Worm (Caenorhabditis elegans) whole organism, L1 larva: Measurements from ENCODE around the gene Y49E10.25.

Source experiments
- C34B4.2 ChIP-seq: sonication (generic microtip); optimal IDR thresholded peaks from 2 replicates; lab custom pipeline; 2017; ENCODE audit warnings: mild to moderate bottlenecking, missing genetic modification characterization, missing compliant biosample characterization
- F16B12.6 ChIP-seq: fragments of 150-350 bp; optimal IDR thresholded peaks from 2 replicates; lab custom pipeline; 2014; ENCODE audit warnings: missing biosample characterization, missing genetic modification characterization
- alr-1 ChIP-seq: fragments of 200-800 bp; sonication (Bioruptor generic); optimal IDR thresholded peaks from 2 replicates; lab custom pipeline; 2018; ENCODE audit warnings: borderline replicate concordance, mild to moderate bottlenecking, missing genetic modification characterization, missing compliant biosample characterization
- aly-2 ChIP-seq: fragments of 150-350 bp; optimal IDR thresholded peaks from 2 replicates; lab custom pipeline; 2014; ENCODE audit warnings: missing biosample characterization, missing genetic modification characterization
- blmp-1 ChIP-seq: fragments of 150-350 bp; optimal IDR thresholded peaks from 2 replicates; lab custom pipeline; 2014; ENCODE audit warnings: missing biosample characterization, missing genetic modification characterization
- ceh-82 ChIP-seq, 3 experiments: fragments of 150-350 bp in 1 of 3; sonication (generic microtip) in 2 of 3; optimal IDR thresholded peaks; 2 replicates each; lab custom pipeline; 2014 to 2017; ENCODE audit warnings: missing biosample characterization in 3 of 3, missing genetic modification characterization in 3 of 3
- efl-1 ChIP-seq, 4 experiments: fragments of 150-350 bp; optimal IDR thresholded peaks in 3 of 4; peaks in 1 of 4; 1 replicate in 1 of 4; 2 replicates in 3 of 4; lab custom pipeline; 2014; ENCODE audit warnings: missing biosample characterization in 2 of 4, missing genetic modification characterization in 2 of 4, missing genetic modification reagents in 2 of 4
- egl-27 ChIP-seq, 2 experiments: fragments of 150-350 bp in 1 of 2; sonication (generic microtip); optimal IDR thresholded peaks; 3 replicates each; lab custom pipeline; 2017 to 2018; ENCODE audit warnings: missing biosample characterization in 2 of 2, missing genetic modification characterization in 2 of 2, missing genetic modification reagents in 2 of 2
- elt-2 ChIP-seq: sonication (generic microtip); optimal IDR thresholded peaks from 2 replicates; lab custom pipeline; 2016; ENCODE audit warnings: missing genetic modification characterization, mild to moderate bottlenecking, inconsistent platforms, missing compliant biosample characterization, missing genetic modification reagents
- elt-3 ChIP-seq, 6 experiments: fragments of 150-350 bp in 1 of 6; sonication (generic microtip); optimal IDR thresholded peaks; 2 replicates each; lab custom pipeline; 2017 to 2018; ENCODE audit warnings: missing biosample characterization in 6 of 6, missing genetic modification characterization in 6 of 6, inconsistent platforms in 1 of 6
- lin-35 ChIP-seq, 2 experiments: fragments of 150-350 bp; optimal IDR thresholded peaks; 2 replicates each; lab custom pipeline; 2014; ENCODE audit warnings: missing biosample characterization in 2 of 2, missing genetic modification characterization in 2 of 2, missing genetic modification reagents in 2 of 2
- mab-9 ChIP-seq: fragments of 200-800 bp; sonication (Bioruptor generic); IDR thresholded peaks from 2 replicates; pipeline ENCODE4 v1.3.6; 2022; ENCODE audit warnings: missing genetic modification reagents, missing genetic modification characterization, missing compliant biosample characterization
- mdl-1 ChIP-seq, 2 experiments: fragments of 150-350 bp; optimal IDR thresholded peaks; 2 replicates each; lab custom pipeline; 2014 to 2017; ENCODE audit warnings: missing biosample characterization in 2 of 2, missing genetic modification characterization in 2 of 2, inconsistent platforms in 1 of 2
- mep-1 ChIP-seq: fragments of 150-350 bp; optimal IDR thresholded peaks from 2 replicates; lab custom pipeline; 2014; ENCODE audit warnings: missing biosample characterization, missing genetic modification characterization
- nhr-20 ChIP-seq: sonication (generic microtip); optimal IDR thresholded peaks from 2 replicates; lab custom pipeline; 2016; ENCODE audit warnings: mild to moderate bottlenecking, missing genetic modification characterization, missing compliant biosample characterization
- nhr-84 ChIP-seq: sonication (generic microtip); optimal IDR thresholded peaks from 2 replicates; lab custom pipeline; 2017; ENCODE audit warnings: missing biosample characterization, missing genetic modification characterization
- pag-3 ChIP-seq: sonication (generic microtip); optimal IDR thresholded peaks from 2 replicates; lab custom pipeline; 2017; ENCODE audit warnings: missing genetic modification characterization, mild to moderate bottlenecking, missing compliant biosample characterization, antibody characterized with exemption, borderline replicate concordance; ENCODE audit not compliant: insufficient read depth
- pax-3 ChIP-seq: fragments of 200-800 bp; sonication (Bioruptor generic); optimal IDR thresholded peaks from 2 replicates; lab custom pipeline; 2018; ENCODE audit warnings: mild to moderate bottlenecking, missing genetic modification characterization, moderate library complexity, missing compliant biosample characterization
- rnt-1 ChIP-seq: sonication (generic microtip); optimal IDR thresholded peaks from 2 replicates; lab custom pipeline; 2016; ENCODE audit warnings: mild to moderate bottlenecking, missing genetic modification characterization, moderate library complexity, missing compliant biosample characterization
- snpc-4 ChIP-seq: fragments of 150-350 bp; optimal IDR thresholded peaks from 2 replicates; lab custom pipeline; 2014; ENCODE audit warnings: missing biosample characterization, missing genetic modification characterization
- snu-23 ChIP-seq: sonication (generic microtip); optimal IDR thresholded peaks from 2 replicates; lab custom pipeline; 2016; ENCODE audit warnings: missing genetic modification characterization, missing compliant biosample characterization
- tbx-2 ChIP-seq: sonication (generic microtip); optimal IDR thresholded peaks from 2 replicates; lab custom pipeline; 2016; ENCODE audit warnings: missing genetic modification characterization, missing compliant biosample characterization

The Y49E10.25 gene

DNA sequence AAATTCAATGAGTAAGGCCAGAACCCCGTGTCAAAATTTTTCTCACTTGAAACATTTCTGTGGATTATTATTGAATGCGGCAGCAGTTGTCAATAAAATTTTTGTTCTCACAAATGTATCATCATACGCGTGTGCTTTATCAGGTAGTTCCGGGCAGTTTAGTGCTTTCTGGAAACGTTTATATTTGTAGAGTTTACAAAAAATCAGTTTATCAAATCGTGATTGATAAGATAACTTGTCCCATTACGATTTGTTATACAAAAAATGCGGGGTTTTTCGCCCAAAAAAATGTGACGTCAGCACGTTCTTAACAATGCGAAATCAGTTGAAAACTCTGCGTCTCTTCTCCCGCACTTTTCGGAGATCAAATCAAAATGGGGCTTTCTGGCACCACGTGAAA, 46.7 kb downstream of the Y49E10.25 start:
- TF ChIP-seq rnt-1 (tag; lab: Kevin White, UChicago) = no peak
- TF ChIP-seq ceh-82 (tag; optimal IDR thresholded peaks at IDR 0.05; lab: Kevin White, UChicago) = no peak
- TF ChIP-seq aly-2 (tag; lab: Kevin White, UChicago) = no peak
- no peak for TF ChIP-seq tbx-2 (tag; lab: Kevin White, UChicago)
- no peak for TF ChIP-seq snpc-4
- no peak for TF ChIP-seq elt-3 (tag; optimal IDR thresholded peaks at IDR 0.05; lab: Kevin White, UChicago)
- no peak for TF ChIP-seq nhr-20 (tag; lab: Kevin White, UChicago)
- no peak for TF ChIP-seq mep-1 (tag; lab: Kevin White, UChicago)
- no peak for TF ChIP-seq pax-3
- no peak for TF ChIP-seq nhr-84 (tag; lab: Kevin White, UChicago)
- TF ChIP-seq efl-1 (optimal IDR thresholded peaks at IDR 0.05; lab: Kevin White, UChicago) = no peak
- peak in 1 of 2 experiments; percentile 62 for TF ChIP-seq efl-1 (GFP tag; optimal IDR thresholded peaks at IDR 0.05 in 1 of 2; lab: Kevin White, UChicago)
- TF ChIP-seq F16B12.6 (tag; lab: Kevin White, UChicago) = no peak
- peak in 1 of 2 experiments; percentile 15 for TF ChIP-seq lin-35 (GFP tag; optimal IDR thresholded peaks at IDR 0.05; lab: Kevin White, UChicago)
- TF ChIP-seq alr-1 = no peak
- no peak for TF ChIP-seq snu-23
- TF ChIP-seq elt-2 = peak; percentile 90
- TF ChIP-seq mab-9 (GFP tag; lab: Robert Waterston, UW) = no peak

- no peak for TF ChIP-seq pax-3
Observed at ce11 chrIII:12443880-12444279, 48.0 kb downstream of the Y49E10.25 start.

DNA sequence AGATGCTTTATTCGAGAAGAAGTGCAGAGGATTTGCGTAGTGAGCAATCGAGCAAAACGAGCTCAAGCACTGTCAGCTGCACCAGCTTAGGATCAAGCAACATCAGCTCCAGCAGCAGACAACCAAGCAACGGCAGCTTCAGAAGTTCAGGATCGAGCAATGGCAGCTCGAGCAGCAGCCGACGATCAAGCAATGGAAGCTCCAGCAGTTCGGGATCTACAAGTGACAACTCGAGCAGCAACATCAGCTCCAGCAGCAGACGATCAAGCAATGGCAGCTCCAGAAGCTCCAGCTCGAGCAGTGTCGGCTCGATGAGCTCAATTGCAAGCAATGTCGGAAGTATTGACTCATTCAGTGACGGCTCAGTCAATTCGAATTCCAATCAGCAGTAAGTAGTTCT, 52.8 kb downstream of the Y49E10.25 start:
- TF ChIP-seq blmp-1 (tag; lab: Kevin White, UChicago) (no peak), C34B4.2 (tag; lab: Kevin White, UChicago) (no peak), elt-3 (tag; optimal IDR thresholded peaks at IDR 0.05; lab: Kevin White, UChicago) (no peak), mdl-1 (tag; optimal IDR thresholded peaks at IDR 0.05; lab: Kevin White, UChicago) (no peak), nhr-84 (tag; lab: Kevin White, UChicago) (no peak), pag-3 (tag; lab: Kevin White, UChicago) (no peak), egl-27 (tag; optimal IDR thresholded peaks at IDR 0.05; lab: Kevin White, UChicago) (no peak)
